Worm (Caenorhabditis elegans) whole organism, L1 larva: Measurements from ENCODE around the gene pde-12.

ENCODE experiments used
- C16A3.4 ChIP-seq: fragments of 150-350 bp; optimal IDR thresholded peaks from 2 replicates; lab custom pipeline; 2014; ENCODE audit warnings: missing biosample characterization, missing genetic modification characterization
- blmp-1 ChIP-seq: fragments of 150-350 bp; optimal IDR thresholded peaks from 2 replicates; lab custom pipeline; 2014; ENCODE audit warnings: missing biosample characterization, missing genetic modification characterization
- ceh-8 ChIP-seq: fragments of 200-800 bp; sonication (Bioruptor generic); optimal IDR thresholded peaks from 2 replicates; lab custom pipeline; 2018; ENCODE audit warnings: mild to moderate bottlenecking, missing genetic modification characterization, moderate library complexity, missing compliant biosample characterization
- ceh-82 ChIP-seq, 3 experiments: fragments of 150-350 bp in 1 of 3; sonication (generic microtip) in 2 of 3; optimal IDR thresholded peaks; 2 replicates each; lab custom pipeline; 2014 to 2017; ENCODE audit warnings: missing biosample characterization in 3 of 3, missing genetic modification characterization in 3 of 3
- dpl-1 ChIP-seq, 3 experiments: fragments of 150-350 bp in 2 of 3; sonication (generic microtip) in 1 of 3; optimal IDR thresholded peaks; 2 replicates each; lab custom pipeline; 2014 to 2017; ENCODE audit warnings: missing biosample characterization in 3 of 3, missing genetic modification characterization in 3 of 3, missing genetic modification reagents in 3 of 3
- dsc-1 ChIP-seq: sonication (generic microtip); optimal IDR thresholded peaks from 2 replicates; lab custom pipeline; 2016; ENCODE audit warnings: mild to moderate bottlenecking, missing genetic modification characterization, missing compliant biosample characterization
- efl-1 ChIP-seq, 4 experiments: fragments of 150-350 bp; optimal IDR thresholded peaks in 3 of 4; peaks in 1 of 4; 1 replicate in 1 of 4; 2 replicates in 3 of 4; lab custom pipeline; 2014; ENCODE audit warnings: missing biosample characterization in 2 of 4, missing genetic modification characterization in 2 of 4, missing genetic modification reagents in 2 of 4
- egl-27 ChIP-seq, 2 experiments: fragments of 150-350 bp in 1 of 2; sonication (generic microtip); optimal IDR thresholded peaks; 3 replicates each; lab custom pipeline; 2017 to 2018; ENCODE audit warnings: missing biosample characterization in 2 of 2, missing genetic modification characterization in 2 of 2, missing genetic modification reagents in 2 of 2
- grh-1 ChIP-seq: fragments of 200-800 bp; sonication (Bioruptor generic); IDR thresholded peaks from 2 replicates; pipeline ENCODE4 v1.3.6; 2022; ENCODE audit warnings: missing genetic modification reagents, missing genetic modification characterization, missing compliant biosample characterization
- isw-1 ChIP-seq: fragments of 200-800 bp; sonication (Bioruptor generic); IDR thresholded peaks from 2 replicates; pipeline ENCODE4 v1.3.6; 2022; ENCODE audit warnings: missing genetic modification characterization, missing compliant biosample characterization
- lin-13 ChIP-seq: fragments of 150-350 bp; optimal IDR thresholded peaks from 2 replicates; lab custom pipeline; 2014; ENCODE audit warnings: missing biosample characterization, missing genetic modification reagents, missing genetic modification characterization
- lin-15B ChIP-seq: fragments of 150-350 bp; sonication (generic microtip); optimal IDR thresholded peaks from 3 replicates; lab custom pipeline; 2014; ENCODE audit warnings: missing biosample characterization, missing genetic modification characterization
- lin-35 ChIP-seq, 2 experiments: fragments of 150-350 bp; optimal IDR thresholded peaks; 2 replicates each; lab custom pipeline; 2014; ENCODE audit warnings: missing biosample characterization in 2 of 2, missing genetic modification characterization in 2 of 2, missing genetic modification reagents in 2 of 2
- lin-39 ChIP-seq: fragments of 150-350 bp; optimal IDR thresholded peaks from 2 replicates; lab custom pipeline; 2014; ENCODE audit warnings: missing biosample characterization, missing genetic modification reagents, missing genetic modification characterization
- lsy-2 ChIP-seq, 2 experiments: fragments of 150-350 bp; optimal IDR thresholded peaks; 2 replicates each; lab custom pipeline; 2014; ENCODE audit warnings: missing biosample characterization in 2 of 2, missing genetic modification characterization in 2 of 2
- mef-2 ChIP-seq: fragments of 150-350 bp; optimal IDR thresholded peaks from 2 replicates; lab custom pipeline; 2014; ENCODE audit warnings: missing biosample characterization, missing genetic modification characterization
- nhr-11 ChIP-seq: fragments of 150-350 bp; optimal IDR thresholded peaks from 2 replicates; lab custom pipeline; 2014; ENCODE audit warnings: missing biosample characterization, missing genetic modification characterization
- nhr-28 ChIP-seq: fragments of 150-350 bp; optimal IDR thresholded peaks from 2 replicates; lab custom pipeline; 2014; ENCODE audit warnings: missing biosample characterization, missing genetic modification characterization
- nhr-47 ChIP-seq: sonication (generic microtip); optimal IDR thresholded peaks from 2 replicates; lab custom pipeline; 2016; ENCODE audit warnings: mild to moderate bottlenecking, missing genetic modification characterization, moderate library complexity, missing compliant biosample characterization
- nhr-84 ChIP-seq: sonication (generic microtip); optimal IDR thresholded peaks from 2 replicates; lab custom pipeline; 2017; ENCODE audit warnings: missing biosample characterization, missing genetic modification characterization
- nhr-85 ChIP-seq: sonication (generic microtip); peaks from one replicate; lab custom pipeline; 2016; ENCODE audit warnings: missing genetic modification characterization, inconsistent platforms, missing compliant biosample characterization
- rnt-1 ChIP-seq: sonication (generic microtip); optimal IDR thresholded peaks from 2 replicates; lab custom pipeline; 2016; ENCODE audit warnings: mild to moderate bottlenecking, missing genetic modification characterization, moderate library complexity, missing compliant biosample characterization
- skn-1 ChIP-seq: fragments of 150-350 bp; optimal IDR thresholded peaks from 2 replicates; lab custom pipeline; 2014; ENCODE audit warnings: missing biosample characterization, missing genetic modification characterization
- snpc-4 ChIP-seq: fragments of 150-350 bp; optimal IDR thresholded peaks from 2 replicates; lab custom pipeline; 2014; ENCODE audit warnings: missing biosample characterization, missing genetic modification characterization
- snu-23 ChIP-seq: sonication (generic microtip); optimal IDR thresholded peaks from 2 replicates; lab custom pipeline; 2016; ENCODE audit warnings: missing genetic modification characterization, missing compliant biosample characterization
- sox-4 ChIP-seq: sonication (generic microtip); optimal IDR thresholded peaks from 2 replicates; lab custom pipeline; 2016; ENCODE audit warnings: missing genetic modification characterization, missing compliant biosample characterization
- sup-37 ChIP-seq: fragments of 200-800 bp; sonication (Bioruptor generic); optimal IDR thresholded peaks from 2 replicates; lab custom pipeline; 2018; ENCODE audit warnings: mild to moderate bottlenecking, missing genetic modification characterization, missing compliant biosample characterization
- tbx-2 ChIP-seq: sonication (generic microtip); optimal IDR thresholded peaks from 2 replicates; lab custom pipeline; 2016; ENCODE audit warnings: missing genetic modification characterization, missing compliant biosample characterization
- unc-30 ChIP-seq: sonication (generic microtip); optimal IDR thresholded peaks from 2 replicates; lab custom pipeline; 2017; ENCODE audit warnings: missing biosample characterization, missing genetic modification characterization
- unc-62 ChIP-seq: fragments of 150-350 bp; optimal IDR thresholded peaks from 2 replicates; lab custom pipeline; 2014; ENCODE audit warnings: missing biosample characterization, missing genetic modification reagents, missing genetic modification characterization
- xbp-1 ChIP-seq: sonication (generic microtip); optimal IDR thresholded peaks from 2 replicates; lab custom pipeline; 2016; ENCODE audit warnings: missing genetic modification characterization, missing compliant biosample characterization
- zip-4 ChIP-seq: fragments of 200-800 bp; sonication (Bioruptor generic); optimal IDR thresholded peaks from 2 replicates; lab custom pipeline; 2018; ENCODE audit warnings: mild to moderate bottlenecking, missing genetic modification characterization, moderate library complexity, missing compliant biosample characterization
- ztf-4 ChIP-seq: fragments of 150-350 bp; optimal IDR thresholded peaks from 2 replicates; lab custom pipeline; 2014; ENCODE audit warnings: missing biosample characterization, missing genetic modification characterization

Gene pde-12

ce11 chrIII:10870161-10870560 lies 25.3 kb upstream of the pde-12 start:
- TF ChIP-seq sox-4 (tag; lab: Kevin White, UChicago) (no peak), mef-2 (tag; lab: Kevin White, UChicago) (no peak), unc-30 (tag; lab: Kevin White, UChicago) (no peak), ceh-82 (tag; optimal IDR thresholded peaks at IDR 0.05; lab: Kevin White, UChicago) (no peak), dpl-1 (GFP tag; optimal IDR thresholded peaks at IDR 0.05; lab: Kevin White, UChicago) (no peak), ztf-4 (tag; lab: Kevin White, UChicago) (no peak), blmp-1 (tag; lab: Kevin White, UChicago) (no peak)

ce11 chrIII:10869595-10869994 lies 24.8 kb upstream of the pde-12 start:
- TF ChIP-seq isw-1 (GFP tag; lab: Robert Waterston, UW) (no peak), tbx-2 (tag; lab: Kevin White, UChicago) (no peak), nhr-84 (tag; lab: Kevin White, UChicago) (no peak), sox-4 (tag; lab: Kevin White, UChicago) (no peak), efl-1 (optimal IDR thresholded peaks at IDR 0.05; lab: Kevin White, UChicago) (no peak), efl-1 (GFP tag; optimal IDR thresholded peaks at IDR 0.05 in 1 of 2; lab: Kevin White, UChicago) (peak in 1 of 2 experiments; percentile 80), unc-30 (tag; lab: Kevin White, UChicago) (no peak)

DNA sequence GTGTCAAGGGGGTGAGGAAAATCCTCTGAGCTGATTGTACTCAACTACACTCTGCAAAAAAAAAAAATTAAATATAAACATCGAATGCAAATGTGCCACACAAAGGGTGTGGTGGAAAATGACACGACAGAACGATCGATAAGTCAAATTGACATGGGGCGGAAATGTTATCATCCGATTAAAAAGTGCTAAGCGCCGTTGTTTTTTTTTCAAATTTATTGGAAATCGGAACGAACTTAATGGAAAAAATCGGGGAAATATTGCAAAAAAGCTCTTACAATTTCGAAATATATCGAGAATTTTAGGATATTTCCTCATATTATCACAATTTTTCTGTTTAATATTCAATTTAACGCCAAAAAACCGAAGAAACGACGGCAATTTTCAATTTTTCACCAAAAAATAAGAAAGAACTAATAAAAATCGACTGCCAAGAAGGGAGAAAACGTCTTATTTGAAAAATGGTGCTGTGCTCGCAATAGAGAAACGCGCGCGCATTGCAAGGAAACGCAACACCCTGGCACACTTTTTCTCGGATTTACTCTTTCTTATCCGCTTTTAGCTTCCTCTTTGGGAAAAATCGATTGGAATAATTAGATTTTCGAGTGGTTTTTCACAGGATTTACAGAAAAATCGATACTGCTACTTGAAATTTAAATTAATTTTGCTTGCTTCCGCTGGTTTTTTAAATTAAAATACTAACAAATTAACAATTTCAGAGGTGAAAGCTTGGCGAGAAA lies 24.0 kb upstream of the pde-12 start, which contains the start of the genes cey-4 and vps-50:
TSS of gene cey-4 (minus strand) at position 51 of the 740 bp plus-strand sequence.
TSS of gene vps-50 (plus strand) at position 541 of the 740 bp plus-strand sequence.
- TF ChIP-seq efl-1 (optimal IDR thresholded peaks at IDR 0.05; lab: Kevin White, UChicago) (peak; percentile 51 to 60), efl-1 (GFP tag; optimal IDR thresholded peaks at IDR 0.05 in 1 of 2; lab: Kevin White, UChicago) (peak; percentile 45 to 95), snpc-4 (peak; percentile 2), lin-39 (tag; lab: Kevin White, UChicago) (no peak), rnt-1 (peak; percentile 32), nhr-84 (tag; lab: Kevin White, UChicago) (no peak), xbp-1 (tag; lab: Kevin White, UChicago) (peak; percentile 22), lin-35 (GFP tag; optimal IDR thresholded peaks at IDR 0.05; lab: Kevin White, UChicago) (peak; percentile 18 to 55), lsy-2 (tag; optimal IDR thresholded peaks at IDR 0.05; lab: Kevin White, UChicago) (peak; percentile 41 to 67), lin-13 (GFP tag; lab: Kevin White, UChicago) (peak; percentile 22), lin-15B (tag; lab: Kevin White, UChicago) (peak; percentile 8), nhr-47 (no peak), sox-4 (tag; lab: Kevin White, UChicago) (no peak), nhr-85 (peak; percentile 6), dpl-1 (GFP tag; optimal IDR thresholded peaks at IDR 0.05; lab: Kevin White, UChicago) (peak; percentile 28 to 66 (median 47)), C16A3.4 (peak; percentile 62), dsc-1 (tag; lab: Kevin White, UChicago) (peak; percentile 18), snu-23 (GFP tag; lab: Kevin White, UChicago) (peak; percentile 40), ceh-82 (tag; optimal IDR thresholded peaks at IDR 0.05; lab: Kevin White, UChicago) (peak in 1 of 3 experiments; percentile 29)
- TF ChIP-seq, all 84 proteins: peak for 14

- TF ChIP-seq nhr-84 (tag; lab: Kevin White, UChicago), result no peak
- no peak for TF ChIP-seq C16A3.4
- no peak for TF ChIP-seq tbx-2 (tag; lab: Kevin White, UChicago)
- TF ChIP-seq blmp-1 (tag; lab: Kevin White, UChicago), result no peak
- TF ChIP-seq snpc-4, result no peak
- no peak for TF ChIP-seq ceh-8 (GFP tag; lab: Kevin White, UChicago)
- no peak for TF ChIP-seq nhr-11 (tag; lab: Kevin White, UChicago)
- no peak for TF ChIP-seq unc-62
- TF ChIP-seq egl-27 (tag; optimal IDR thresholded peaks at IDR 0.05; lab: Kevin White, UChicago), result no peak
- no peak for TF ChIP-seq grh-1 (GFP tag; lab: Robert Waterston, UW)
- TF ChIP-seq skn-1 (tag; lab: Kevin White, UChicago), result no peak
- no peak for TF ChIP-seq nhr-28
- no peak for TF ChIP-seq nhr-47
- no peak for TF ChIP-seq sup-37 (GFP tag; lab: Kevin White, UChicago)
- TF ChIP-seq zip-4 (GFP tag; lab: Kevin White, UChicago), result no peak
Measured at ce11 chrIII:10867086-10867485, 22.3 kb upstream of the pde-12 start.
